Worm (Caenorhabditis elegans) whole organism, L3 larva: ENCODE data around the gene fbxa-35.

Source experiments
- daf-12 ChIP-seq: fragments of 150-350 bp; optimal IDR thresholded peaks from 2 replicates; lab custom pipeline; 2014; ENCODE audit warnings: missing biosample characterization, missing genetic modification reagents, missing genetic modification characterization
- eor-1 ChIP-seq, 2 experiments: fragments of 150-350 bp; optimal IDR thresholded peaks; 2 replicates each; lab custom pipeline; 2014 to 2018; ENCODE audit warnings: missing biosample characterization in 2 of 2, missing genetic modification characterization in 2 of 2
- nhr-237 ChIP-seq: fragments of 150-350 bp; optimal IDR thresholded peaks from 2 replicates; lab custom pipeline; 2014; ENCODE audit warnings: missing biosample characterization, missing genetic modification characterization
- sea-2 ChIP-seq: fragments of 150-350 bp; sonication (generic microtip); optimal IDR thresholded peaks from 4 replicates; lab custom pipeline; 2014; ENCODE audit warnings: missing biosample characterization, missing genetic modification reagents, missing genetic modification characterization

- no peak for TF ChIP-seq eor-1 (tag; optimal IDR thresholded peaks at IDR 0.05; lab: Kevin White, UChicago)
- TF ChIP-seq nhr-237 (tag; lab: Kevin White, UChicago) = no peak
- TF ChIP-seq daf-12 = no peak
- TF ChIP-seq sea-2 (GFP tag; lab: Kevin White, UChicago) = no peak
These were observed 12.7 kb downstream of the fbxa-35 start, which contains the start of gene fbxa-79 for ce11 chrIII:1308209-1308608.
